Worm (Caenorhabditis elegans) whole organism, early embryonic: Measurements from ENCODE around the gene dhhc-8.

Experiments
- ama-1 ChIP-seq: fragments of 150-350 bp; optimal IDR thresholded peaks from 2 replicates; lab custom pipeline; 2014
- ceh-36 ChIP-seq: sonication (generic microtip); optimal IDR thresholded peaks from 2 replicates; lab custom pipeline; 2016; ENCODE audit warnings: missing genetic modification characterization, inconsistent platforms, missing compliant biosample characterization
- flt-1 ChIP-seq: fragments of 200-800 bp; sonication (Bioruptor generic); IDR thresholded peaks from 2 replicates; pipeline ENCODE4 v1.3.6; 2022; ENCODE audit warnings: missing genetic modification characterization, missing compliant biosample characterization
- hmbx-1 ChIP-seq: sonication (generic microtip); optimal IDR thresholded peaks from 2 replicates; lab custom pipeline; 2016; ENCODE audit warnings: mild to moderate bottlenecking, missing genetic modification characterization, missing compliant biosample characterization
- hnd-1 ChIP-seq: sonication (generic microtip); optimal IDR thresholded peaks from 2 replicates; lab custom pipeline; 2016; ENCODE audit warnings: missing genetic modification characterization, missing compliant biosample characterization
- pes-1 ChIP-seq: fragments of 200-800 bp; sonication (Bioruptor generic); IDR thresholded peaks from 2 replicates; pipeline ENCODE4 v1.3.6; 2022; ENCODE audit warnings: missing genetic modification reagents, missing genetic modification characterization, missing compliant biosample characterization
- scrt-1 ChIP-seq: fragments of 200-800 bp; sonication (Bioruptor generic); IDR thresholded peaks from 2 replicates; pipeline ENCODE4 v1.3.6; 2022; ENCODE audit warnings: missing genetic modification characterization, missing compliant biosample characterization
- sea-1 ChIP-seq: fragments of 200-800 bp; sonication (Bioruptor generic); conservative IDR thresholded peaks from 2 replicates; pipeline ENCODE4 v1.3.6; 2022; ENCODE audit warnings: missing genetic modification characterization, missing compliant biosample characterization
- tbx-11 ChIP-seq: fragments of 200-800 bp; sonication (Bioruptor generic); IDR thresholded peaks from 2 replicates; pipeline ENCODE4 v1.3.6; 2022; ENCODE audit warnings: missing genetic modification characterization, missing compliant biosample characterization
- tra-4 ChIP-seq: sonication (generic microtip); optimal IDR thresholded peaks from 2 replicates; lab custom pipeline; 2017; ENCODE audit warnings: missing genetic modification characterization, missing compliant biosample characterization

DNA sequence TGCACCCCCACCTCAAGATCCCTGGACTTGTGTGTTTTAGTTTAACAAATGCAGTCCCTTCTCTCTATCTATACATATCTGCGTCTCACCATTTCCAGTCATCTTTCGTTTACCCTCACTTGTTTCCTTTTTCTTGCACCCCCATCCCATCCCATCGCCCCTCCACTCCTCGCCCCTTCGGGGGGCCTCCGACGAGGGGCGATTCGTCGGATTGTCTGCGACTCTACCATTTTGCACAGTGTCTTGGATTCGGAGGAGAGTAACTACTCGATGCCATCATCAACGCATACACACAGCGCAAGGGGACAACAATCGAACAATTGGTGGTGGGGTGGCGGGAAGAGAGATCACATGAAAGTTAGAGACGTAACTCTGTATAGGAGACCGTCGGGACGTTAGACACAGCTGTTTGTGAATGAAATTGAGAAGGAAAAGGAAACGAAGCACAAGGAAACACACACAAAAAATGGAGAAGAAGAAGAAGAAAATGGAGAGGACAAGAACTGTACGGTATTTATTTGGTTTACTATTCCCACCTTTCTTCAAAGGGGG is 44.9 kb upstream of the dhhc-8 start:
- TF ChIP-seq ceh-36 (tag; lab: Kevin White, UChicago) (peak; percentile 27), ama-1 (lab: Kevin White, UChicago) (no peak), sea-1 (GFP tag; lab: Robert Waterston, UW) (no peak; the same call in 1 of the 2 replicates), tra-4 (no peak), tbx-11 (peak; percentile 59; the same call in 1 of the 2 replicates), pes-1 (GFP tag; lab: Robert Waterston, UW) (peak; percentile 59; the same call in 1 of the 2 replicates), hmbx-1 (no peak), scrt-1 (GFP tag; lab: Robert Waterston, UW) (no peak), flt-1 (GFP tag; lab: Robert Waterston, UW) (no peak; the same call in 1 of the 2 replicates), hnd-1 (no peak)
